Worm (Caenorhabditis elegans): ENCODE results near the gene pigk-1.
"Not testable (repeated sequence)": the region's sequence is repeated elsewhere in the genome, so short reads cannot be mapped to it uniquely, and the experiment has no call there.

Gene pigk-1

ce11 chrIV:11109771-11110170, at the start of gene pigk-1:
Gene pigk-1, minus strand, starts transcription at chrIV:11110018.
- peak; percentile 41; the same call in 1 of the 2 replicates for TF ChIP-seq Y48G9A.11 (GFP tag; IDR thresholded peaks at IDR 0.05)
- peak in 1 of 2 experiments; percentile 27 for TF ChIP-seq ZK546.5 (tag; optimal IDR thresholded peaks at IDR 0.05)
- TF ChIP-seq unc-130 (GFP tag; optimal IDR thresholded peaks at IDR 0.05), result no peak
- TF ChIP-seq egl-43 (GFP tag; IDR thresholded peaks at IDR 0.05), result 0 out of 2 replicates have a peak, but pooled peaks have one; percentile 18
- TF ChIP-seq dmd-8 (GFP tag; IDR thresholded peaks at IDR 0.05), result 0 out of 2 replicates have a peak, but pooled peaks have one; percentile 46
- TF ChIP-seq ama-1 (optimal IDR thresholded peaks at IDR 0.05), result peak; percentile 65
- peak; percentile 62; the same call in 1 of the 2 replicates for TF ChIP-seq snpc-1.2 (GFP tag; IDR thresholded peaks at IDR 0.05)
- TF ChIP-seq cey-2 (tag; optimal IDR thresholded peaks at IDR 0.05; ENCODE audit: borderline replicate concordance, insufficient read depth), result no peak
- 0 out of 2 replicates have a peak, but pooled peaks have one; percentile 15 for TF ChIP-seq hmg-1.1 (GFP tag; IDR thresholded peaks at IDR 0.05)
- no peak for TF ChIP-seq fkh-10 (GFP tag; optimal IDR thresholded peaks at IDR 0.05)
- 0 out of 2 replicates have a peak, but pooled peaks have one; percentile 41 for TF ChIP-seq daf-19 (GFP tag; conservative IDR thresholded peaks at IDR 0.05)
- TF ChIP-seq unc-39 (tag; optimal IDR thresholded peaks at IDR 0.05), result no peak
- TF ChIP-seq lin-38 (GFP tag; IDR thresholded peaks at IDR 0.05), result peak; percentile 52
- TF ChIP-seq aha-1 (tag), result no peak
- peak; percentile 12; the same call in 1 of the 2 replicates for TF ChIP-seq ctbp-1 (GFP tag; IDR thresholded peaks at IDR 0.05)
- TF ChIP-seq tag-97 (GFP tag; IDR thresholded peaks at IDR 0.05), result no peak
- 0 out of 2 replicates have a peak, but pooled peaks have one; percentile 17 for TF ChIP-seq madf-9 (GFP tag; conservative IDR thresholded peaks at IDR 0.05)
- TF ChIP-seq set-16 (GFP tag; IDR thresholded peaks at IDR 0.05), result no peak
- TF ChIP-seq Y5F2A.4 (GFP tag; optimal IDR thresholded peaks at IDR 0.05), result no peak
- TF ChIP-seq F49E8.2 (tag; optimal IDR thresholded peaks at IDR 0.05; ENCODE audit: borderline replicate concordance), result peak; percentile 58
- TF ChIP-seq pha-4 (GFP tag; IDR thresholded peaks at IDR 0.05), result peak; percentile 54; the same call in 1 of the 2 replicates
- no peak for TF ChIP-seq pha-4 (tag; optimal IDR thresholded peaks at IDR 0.05)
- no peak for TF ChIP-seq ztf-11 (tag; optimal IDR thresholded peaks at IDR 0.05)

- TF ChIP-seq unc-130 (GFP tag; optimal IDR thresholded peaks at IDR 0.05) (no peak), lin-15B (tag; optimal IDR thresholded peaks at IDR 0.05) (no peak), madf-9 (GFP tag; conservative IDR thresholded peaks at IDR 0.05) (no peak), ceh-44 (GFP tag; IDR thresholded peaks at IDR 0.05) (no peak), ZK337.2 (GFP tag; IDR thresholded peaks at IDR 0.05) (no peak), egl-43 (GFP tag; IDR thresholded peaks at IDR 0.05) (no peak), lir-3 (tag; optimal IDR thresholded peaks at IDR 0.05) (no peak), rbr-2 (tag; optimal IDR thresholded peaks at IDR 0.05) (no peak)
Observed at ce11 chrIV:11156526-11156925, 46.7 kb upstream of the pigk-1 start.

ce11 chrIV:11154425-11155114, 44.8 kb upstream of the pigk-1 start, which contains the start of gene C08F8.3:
Gene C08F8.3, plus strand, starts transcription at chrIV:11155044.
- not testable (repeated sequence) for TF ChIP-seq saeg-2 (GFP tag; IDR thresholded peaks at IDR 0.05); rbr-2 (tag; optimal IDR thresholded peaks at IDR 0.05); ZK337.2 (GFP tag; IDR thresholded peaks at IDR 0.05)

ce11 chrIV:11150844-11151243, 41.0 kb upstream of the pigk-1 start, which contains the start of gene C08F8.2:
Gene C08F8.2, plus strand, starts transcription at chrIV:11150997.
- TF ChIP-seq nhr-111 (GFP tag; optimal IDR thresholded peaks at IDR 0.05) (no peak), F49E8.2 (tag; optimal IDR thresholded peaks at IDR 0.05; ENCODE audit: borderline replicate concordance) (no peak), ceh-62 (tag; optimal IDR thresholded peaks at IDR 0.05) (no peak), zfp-3 (GFP tag; conservative IDR thresholded peaks at IDR 0.05) (0 out of 2 replicates have a peak, but pooled peaks have one; percentile 59), egl-27 (tag; optimal IDR thresholded peaks at IDR 0.05) (no peak), ceh-32 (tag; optimal IDR thresholded peaks at IDR 0.05; ENCODE audit: poor library complexity) (no peak), unc-62 (GFP tag; optimal IDR thresholded peaks at IDR 0.05 in 1 of 2) (peak in 1 of 2 experiments; percentile 25), unc-62 (tag; optimal IDR thresholded peaks at IDR 0.05) (no peak), lin-1 (GFP tag; IDR thresholded peaks at IDR 0.05) (no peak), jun-1 (tag; optimal IDR thresholded peaks at IDR 0.05) (no peak), mep-1 (tag; optimal IDR thresholded peaks at IDR 0.05) (no peak), saeg-2 (GFP tag; IDR thresholded peaks at IDR 0.05) (no peak), ama-1 (optimal IDR thresholded peaks at IDR 0.05) (peak; percentile 67)
